Worm (Caenorhabditis elegans) whole organism, early embryonic: Measurements from ENCODE around the gene C54E10.10.

Experiments
- B0310.2 ChIP-seq: sonication (generic microtip); optimal IDR thresholded peaks from 2 replicates; lab custom pipeline; 2016; ENCODE audit warnings: mild to moderate bottlenecking, missing genetic modification characterization, missing compliant biosample characterization
- F13C5.2 ChIP-seq: sonication (generic microtip); optimal IDR thresholded peaks from 2 replicates; lab custom pipeline; 2017; ENCODE audit warnings: mild to moderate bottlenecking, missing genetic modification characterization, inconsistent platforms, missing compliant biosample characterization
- aly-1 ChIP-seq: sonication (generic microtip); optimal IDR thresholded peaks from 2 replicates; lab custom pipeline; 2016; ENCODE audit warnings: missing genetic modification characterization, missing compliant biosample characterization
- ama-1 ChIP-seq: fragments of 150-350 bp; optimal IDR thresholded peaks from 2 replicates; lab custom pipeline; 2014
- ceh-13 ChIP-seq: fragments of 200-800 bp; sonication (Bioruptor generic); optimal IDR thresholded peaks from 2 replicates; lab custom pipeline; 2018; ENCODE audit warnings: mild to moderate bottlenecking, missing genetic modification characterization, missing compliant biosample characterization
- ceh-36 ChIP-seq: sonication (generic microtip); optimal IDR thresholded peaks from 2 replicates; lab custom pipeline; 2016; ENCODE audit warnings: missing genetic modification characterization, inconsistent platforms, missing compliant biosample characterization
- ets-7 ChIP-seq: sonication (generic microtip); optimal IDR thresholded peaks from 2 replicates; lab custom pipeline; 2016; ENCODE audit warnings: missing genotype, missing genetic modification characterization, missing compliant biosample characterization
- flt-1 ChIP-seq: fragments of 200-800 bp; sonication (Bioruptor generic); IDR thresholded peaks from 2 replicates; pipeline ENCODE4 v1.3.6; 2022; ENCODE audit warnings: missing genetic modification characterization, missing compliant biosample characterization
- hmbx-1 ChIP-seq: sonication (generic microtip); optimal IDR thresholded peaks from 2 replicates; lab custom pipeline; 2016; ENCODE audit warnings: mild to moderate bottlenecking, missing genetic modification characterization, missing compliant biosample characterization
- hmg-4 ChIP-seq: fragments of 200-800 bp; sonication (Bioruptor generic); optimal IDR thresholded peaks from 2 replicates; lab custom pipeline; 2018; ENCODE audit warnings: mild to moderate bottlenecking, missing genetic modification characterization, missing compliant biosample characterization
- hnd-1 ChIP-seq: sonication (generic microtip); optimal IDR thresholded peaks from 2 replicates; lab custom pipeline; 2016; ENCODE audit warnings: missing genetic modification characterization, missing compliant biosample characterization
- pes-1 ChIP-seq: fragments of 200-800 bp; sonication (Bioruptor generic); IDR thresholded peaks from 2 replicates; pipeline ENCODE4 v1.3.6; 2022; ENCODE audit warnings: missing genetic modification reagents, missing genetic modification characterization, missing compliant biosample characterization
- scrt-1 ChIP-seq: fragments of 200-800 bp; sonication (Bioruptor generic); IDR thresholded peaks from 2 replicates; pipeline ENCODE4 v1.3.6; 2022; ENCODE audit warnings: missing genetic modification characterization, missing compliant biosample characterization
- sea-1 ChIP-seq: fragments of 200-800 bp; sonication (Bioruptor generic); conservative IDR thresholded peaks from 2 replicates; pipeline ENCODE4 v1.3.6; 2022; ENCODE audit warnings: missing genetic modification characterization, missing compliant biosample characterization
- tbx-11 ChIP-seq: fragments of 200-800 bp; sonication (Bioruptor generic); IDR thresholded peaks from 2 replicates; pipeline ENCODE4 v1.3.6; 2022; ENCODE audit warnings: missing genetic modification characterization, missing compliant biosample characterization
- tbx-37 ChIP-seq: fragments of 200-800 bp; sonication (Bioruptor generic); conservative IDR thresholded peaks from 2 replicates; pipeline ENCODE4 v1.3.6; 2022; ENCODE audit warnings: missing genetic modification reagents, missing genetic modification characterization, missing compliant biosample characterization
- tra-4 ChIP-seq: sonication (generic microtip); optimal IDR thresholded peaks from 2 replicates; lab custom pipeline; 2017; ENCODE audit warnings: missing genetic modification characterization, missing compliant biosample characterization

The C54E10.10 gene

DNA sequence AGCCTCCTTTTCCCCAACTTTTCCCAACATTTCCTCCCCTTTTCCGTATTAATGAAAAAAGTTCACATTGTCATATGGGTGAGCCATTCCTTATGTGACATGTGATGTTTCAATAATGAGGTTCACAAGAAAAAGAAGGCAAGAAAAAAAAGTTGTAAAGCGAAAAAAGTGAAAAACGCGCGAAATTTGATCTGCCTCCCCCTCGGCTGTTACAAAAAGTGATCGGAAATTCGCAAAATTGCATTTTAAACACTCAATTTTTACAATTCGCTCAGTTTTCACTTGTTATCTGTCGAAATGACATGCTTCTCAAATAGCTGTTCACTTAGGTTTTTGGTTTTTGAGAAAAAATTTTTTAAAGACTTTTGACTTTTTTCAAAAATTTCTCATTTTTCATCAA lies 18.4 kb upstream of the C54E10.10 start:
- TF ChIP-seq ama-1 (no peak), tbx-11 (GFP tag; lab: Robert Waterston, UW) (no peak), scrt-1 (no peak), B0310.2 (no peak), sea-1 (no peak), ets-7 (tag; lab: Kevin White, UChicago) (no peak), ceh-13 (GFP tag; lab: Kevin White, UChicago) (no peak), pes-1 (GFP tag; lab: Robert Waterston, UW) (no peak), tbx-37 (no peak)

DNA sequence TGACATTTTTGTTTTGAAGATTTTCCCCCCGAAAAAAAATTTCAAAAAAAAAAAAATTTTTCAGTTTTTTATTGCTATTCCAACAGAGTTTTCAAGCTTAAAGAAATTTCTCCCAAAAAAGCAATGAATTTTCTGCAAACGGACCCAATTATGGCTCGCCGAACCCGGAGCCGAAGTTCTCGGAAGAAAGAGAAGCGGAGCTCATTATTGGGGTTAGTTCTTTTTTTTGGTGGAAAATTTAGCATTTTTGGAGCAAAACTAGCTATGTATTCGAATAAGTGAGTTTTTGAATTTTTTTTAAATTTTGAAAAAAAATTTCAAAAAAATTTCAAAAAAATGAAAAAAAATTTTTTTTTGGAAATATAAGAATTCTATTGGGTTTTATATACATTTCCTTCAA lies 16.5 kb upstream of the C54E10.10 start, which contains the start of gene ncs-5:
Gene ncs-5 (plus strand): TSS at position 124 of the 400 bp plus-strand sequence.
- TF ChIP-seq pes-1 (GFP tag; lab: Robert Waterston, UW) (no peak), hnd-1 (tag; lab: Kevin White, UChicago) (no peak), tra-4 (no peak), aly-1 (tag; lab: Kevin White, UChicago) (no peak), F13C5.2 (tag; lab: Kevin White, UChicago) (no peak), flt-1 (GFP tag; lab: Robert Waterston, UW) (no peak), tbx-11 (GFP tag; lab: Robert Waterston, UW) (no peak), hmg-4 (GFP tag; lab: Kevin White, UChicago) (no peak), ceh-13 (GFP tag; lab: Kevin White, UChicago) (no peak), B0310.2 (no peak), hmbx-1 (no peak), ceh-36 (tag; lab: Kevin White, UChicago) (no peak), ama-1 (no peak), scrt-1 (no peak), sea-1 (no peak), tbx-37 (no peak), ets-7 (tag; lab: Kevin White, UChicago) (no peak)

DNA sequence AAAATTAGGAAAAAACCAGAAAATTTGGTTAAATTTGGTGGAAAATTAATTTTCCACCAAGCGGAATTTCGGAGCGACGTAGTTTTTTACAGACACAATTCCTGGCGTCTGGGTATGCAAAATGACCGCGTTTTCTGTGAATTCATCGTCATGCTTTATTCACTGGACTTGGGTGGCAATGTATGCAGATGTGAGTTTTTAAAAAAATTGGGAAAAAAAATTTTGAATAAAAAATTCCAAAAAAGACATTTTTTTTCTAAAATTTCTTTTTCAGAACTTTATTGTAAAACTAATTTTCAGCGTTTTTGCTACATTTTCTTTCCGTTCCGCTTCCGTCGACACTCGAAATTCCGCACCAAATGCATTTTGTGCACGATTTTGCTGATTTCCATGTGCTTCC lies 8.2 kb upstream of the C54E10.10 start, which contains the start of gene C54E10.7:
Gene C54E10.7 (plus strand): TSS at position 301 of the 400 bp plus-strand sequence.
- TF ChIP-seq F13C5.2 (tag; lab: Kevin White, UChicago) = no peak
- no peak for TF ChIP-seq hnd-1 (tag; lab: Kevin White, UChicago)
- TF ChIP-seq ama-1 = no peak
- TF ChIP-seq hmbx-1 = no peak
- no peak for TF ChIP-seq aly-1 (tag; lab: Kevin White, UChicago)
- no peak for TF ChIP-seq ceh-13 (GFP tag; lab: Kevin White, UChicago)
- no peak for TF ChIP-seq ets-7 (tag; lab: Kevin White, UChicago)
- no peak for TF ChIP-seq tbx-37
- no peak for TF ChIP-seq tra-4
- TF ChIP-seq tbx-11 (GFP tag; lab: Robert Waterston, UW) = no peak
- TF ChIP-seq sea-1 = no peak
- TF ChIP-seq ceh-36 (tag; lab: Kevin White, UChicago) = no peak
- TF ChIP-seq B0310.2 = no peak
- TF ChIP-seq hmg-4 (GFP tag; lab: Kevin White, UChicago) = no peak

DNA sequence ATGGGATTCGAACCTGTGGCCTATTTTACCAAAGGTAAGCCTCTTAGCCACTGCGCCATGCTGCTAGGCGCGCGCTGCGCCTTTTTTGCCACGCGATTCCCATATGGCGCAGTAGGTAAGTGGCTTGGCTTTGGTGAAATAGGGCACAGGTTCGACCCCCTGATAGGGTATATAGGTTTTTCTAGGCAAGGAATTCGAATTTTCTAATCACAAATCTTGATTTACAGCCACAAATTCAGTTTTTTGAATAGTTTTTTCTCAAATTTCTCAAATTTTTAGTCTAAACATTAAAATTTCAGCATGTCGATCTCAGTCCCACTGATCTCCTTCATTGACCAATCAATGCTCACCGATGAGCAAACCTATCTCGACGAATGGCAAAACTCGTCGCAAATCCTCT lies 7.5 kb upstream of the C54E10.10 start, which contains the start of gene C54E10.3:
Gene C54E10.3 (plus strand): TSS at position 301 of the 400 bp plus-strand sequence.
- TF ChIP-seq F13C5.2 (tag; lab: Kevin White, UChicago) (no peak), sea-1 (no peak), ceh-13 (GFP tag; lab: Kevin White, UChicago) (no peak), aly-1 (tag; lab: Kevin White, UChicago) (no peak), hmbx-1 (no peak), tra-4 (no peak), ceh-36 (tag; lab: Kevin White, UChicago) (no peak), ama-1 (no peak), tbx-11 (GFP tag; lab: Robert Waterston, UW) (no peak)

DNA sequence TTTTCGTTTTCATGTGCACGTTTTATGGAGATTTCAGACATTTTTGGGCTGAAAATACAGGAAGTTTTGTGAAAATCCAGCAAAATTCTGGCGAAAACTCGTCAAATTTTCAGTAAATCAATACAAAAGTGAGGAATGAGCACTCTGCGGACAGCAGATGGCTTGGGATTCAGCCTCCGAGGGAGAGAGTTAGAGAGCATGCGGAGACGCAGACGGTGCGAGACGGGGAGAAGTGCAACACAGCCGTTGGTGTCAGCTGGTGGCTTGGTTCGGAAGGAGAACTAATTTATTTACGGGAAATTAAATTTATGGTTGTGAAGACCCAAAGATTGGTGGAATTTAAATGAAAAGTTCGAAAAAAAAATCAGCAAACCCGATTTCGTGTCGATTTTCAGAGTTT lies 5.5 kb upstream of the C54E10.10 start, which contains the start of gene C54E10.6:
Gene C54E10.6 (minus strand): TSS at position 109 of the 400 bp plus-strand sequence.
- TF ChIP-seq hmbx-1 = no peak
- no peak for TF ChIP-seq ceh-36 (tag; lab: Kevin White, UChicago)
- no peak for TF ChIP-seq sea-1
- TF ChIP-seq F13C5.2 (tag; lab: Kevin White, UChicago) = peak; percentile 43

DNA sequence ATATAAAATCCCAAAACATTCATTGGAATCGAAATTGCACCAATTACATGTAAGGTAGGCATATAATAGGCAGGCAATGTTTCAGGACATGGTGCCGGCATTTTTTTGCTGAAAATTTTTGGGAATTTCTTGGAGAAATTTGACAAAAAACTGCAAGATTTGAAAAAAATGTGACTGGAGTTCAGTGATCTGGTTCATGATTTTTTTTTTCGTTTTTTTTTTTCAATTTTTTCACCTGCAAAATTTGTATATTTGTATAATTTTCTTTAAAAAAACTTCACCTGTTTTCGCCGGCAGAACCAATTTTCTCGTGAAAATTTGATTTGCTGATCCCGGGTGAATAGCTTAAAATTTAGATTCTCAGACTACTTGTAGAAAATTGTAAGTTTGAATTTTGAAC lies 3.2 kb upstream of the C54E10.10 start, which contains the start of gene sri-10:
Gene sri-10 (minus strand): TSS at position 101 of the 400 bp plus-strand sequence.
- TF ChIP-seq hnd-1 (tag; lab: Kevin White, UChicago) (no peak), hmbx-1 (no peak), ceh-13 (GFP tag; lab: Kevin White, UChicago) (no peak), scrt-1 (no peak), flt-1 (GFP tag; lab: Robert Waterston, UW) (no peak), tbx-37 (no peak), F13C5.2 (tag; lab: Kevin White, UChicago) (no peak), tra-4 (no peak), hmg-4 (GFP tag; lab: Kevin White, UChicago) (no peak), tbx-11 (GFP tag; lab: Robert Waterston, UW) (no peak), aly-1 (tag; lab: Kevin White, UChicago) (no peak), B0310.2 (no peak), ets-7 (tag; lab: Kevin White, UChicago) (no peak), ceh-36 (tag; lab: Kevin White, UChicago) (no peak), pes-1 (GFP tag; lab: Robert Waterston, UW) (no peak), ama-1 (no peak), sea-1 (no peak)

DNA sequence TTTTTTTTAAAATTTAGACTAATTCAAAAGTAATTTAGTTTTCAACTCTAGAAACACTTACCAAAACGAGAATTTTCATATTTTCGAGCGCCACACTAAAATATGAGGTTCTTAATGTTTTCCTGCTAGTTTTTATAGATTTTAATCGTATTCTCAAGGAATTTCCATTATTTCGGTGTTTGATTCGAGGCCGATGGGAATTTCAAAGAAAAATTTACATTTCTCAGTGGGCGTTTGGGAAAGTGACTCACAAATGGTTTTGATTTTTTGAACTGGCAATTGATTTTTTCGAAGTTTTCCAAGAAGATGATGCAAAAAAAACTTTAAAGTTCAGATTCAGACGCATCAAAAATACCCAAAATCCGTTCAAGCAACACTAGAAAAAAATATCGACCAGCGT lies 1.1 kb downstream of the C54E10.10 start, which contains the start of gene C54E10.11:
Gene C54E10.11 (minus strand): TSS at position 101 of the 400 bp plus-strand sequence.
- TF ChIP-seq sea-1 (no peak), tbx-11 (GFP tag; lab: Robert Waterston, UW) (no peak), hnd-1 (tag; lab: Kevin White, UChicago) (no peak), pes-1 (GFP tag; lab: Robert Waterston, UW) (no peak), ama-1 (no peak), ets-7 (tag; lab: Kevin White, UChicago) (no peak), flt-1 (GFP tag; lab: Robert Waterston, UW) (no peak), aly-1 (tag; lab: Kevin White, UChicago) (no peak)

DNA sequence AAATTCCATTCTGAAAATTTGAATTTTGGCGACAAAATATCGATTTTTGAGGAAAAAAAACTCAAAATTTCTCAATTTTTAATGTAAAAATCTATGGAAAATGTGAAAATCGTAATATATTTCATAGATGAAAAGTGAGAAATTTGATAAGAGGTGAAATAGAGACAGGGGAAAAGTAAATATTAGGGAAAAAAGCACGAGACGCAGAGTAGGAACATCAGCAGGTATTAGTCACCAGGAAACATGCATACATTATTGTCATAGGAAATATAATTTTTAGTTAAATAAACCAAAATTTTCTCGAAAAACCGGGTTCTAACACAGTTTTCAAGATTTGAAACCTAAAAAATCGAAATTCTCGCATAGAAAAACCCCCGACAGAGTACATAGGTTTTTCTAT lies 2.3 kb downstream of the C54E10.10 start, which contains the start of gene nhr-170:
Gene nhr-170 (minus strand): TSS at position 16 of the 400 bp plus-strand sequence.
- TF ChIP-seq hmg-4 (GFP tag; lab: Kevin White, UChicago) = no peak
- TF ChIP-seq ceh-36 (tag; lab: Kevin White, UChicago) = no peak
- TF ChIP-seq flt-1 (GFP tag; lab: Robert Waterston, UW) = no peak
- TF ChIP-seq ama-1 = no peak
- no peak for TF ChIP-seq hmbx-1
- TF ChIP-seq hnd-1 (tag; lab: Kevin White, UChicago) = no peak
- TF ChIP-seq F13C5.2 (tag; lab: Kevin White, UChicago) = no peak
- TF ChIP-seq ets-7 (tag; lab: Kevin White, UChicago) = no peak
- no peak for TF ChIP-seq sea-1
- no peak for TF ChIP-seq B0310.2
- TF ChIP-seq tbx-11 (GFP tag; lab: Robert Waterston, UW) = no peak
